Fruit fly (Drosophila melanogaster) whole organism, embryonic: ENCODE measurements around the gene Jupiter.

ENCODE experiments used
- C15 ChIP-seq: fragments of 200-800 bp; sonication (Bioruptor generic); IDR thresholded peaks from 3 replicates; pipeline ENCODE4 v1.3.6; 2022; ENCODE audit warnings: missing biosample characterization, missing genetic modification characterization
- CG1024 ChIP-seq: fragments of 200-800 bp; sonication (Bioruptor generic); IDR thresholded peaks from 2 replicates; pipeline ENCODE4 v1.3.6; 2022; ENCODE audit warnings: missing biosample characterization, missing genetic modification characterization
- CG11093 ChIP-seq: fragments of 200-800 bp; sonication (Bioruptor generic); IDR thresholded peaks from 3 replicates; pipeline ENCODE4 v1.3.6; 2022; ENCODE audit warnings: missing biosample characterization, missing genetic modification characterization
- CG11247 ChIP-seq: fragments of 200-800 bp; sonication (Bioruptor generic); IDR thresholded peaks from 2 replicates; pipeline ENCODE4 v1.3.6; 2022; ENCODE audit warnings: missing biosample characterization, missing genetic modification characterization
- CG11398 ChIP-seq: fragments of 200-800 bp; sonication (Bioruptor generic); optimal IDR thresholded peaks from 2 replicates; lab custom pipeline; 2016; ENCODE audit warnings: missing biosample characterization, missing genetic modification characterization
- CG11695 ChIP-seq: fragments of 200-800 bp; sonication (Bioruptor generic); IDR thresholded peaks from 3 replicates; pipeline ENCODE4 v1.3.6; 2022; ENCODE audit warnings: missing biosample characterization, missing genetic modification characterization
- CG12391 ChIP-seq: fragments of 200-800 bp; sonication (Bioruptor generic); optimal IDR thresholded peaks from 3 replicates; lab custom pipeline; 2018; ENCODE audit warnings: missing biosample characterization, mild to moderate bottlenecking, missing genetic modification characterization, moderate library complexity
- CG15479 ChIP-seq: fragments of 200-800 bp; sonication (Bioruptor generic); optimal IDR thresholded peaks from 3 replicates; lab custom pipeline; 2019; ENCODE audit warnings: missing biosample characterization, mild to moderate bottlenecking, missing genetic modification characterization, moderate library complexity
- CG15514 ChIP-seq: fragments of 200-800 bp; sonication (Bioruptor generic); optimal IDR thresholded peaks from 3 replicates; lab custom pipeline; 2017; ENCODE audit warnings: missing biosample characterization, missing genetic modification characterization, mild to moderate bottlenecking, moderate library complexity, missing genetic modification reagents
- CG15601 ChIP-seq: fragments of 200-800 bp; sonication (Bioruptor generic); optimal IDR thresholded peaks from 3 replicates; lab custom pipeline; 2019; ENCODE audit warnings: missing biosample characterization, mild to moderate bottlenecking, missing genetic modification characterization, moderate library complexity
- CG17328 ChIP-seq: fragments of 200-800 bp; sonication (Bioruptor generic); IDR thresholded peaks from 2 replicates; pipeline ENCODE4 v1.3.6; 2022; ENCODE audit warnings: missing biosample characterization, missing genetic modification characterization
- CG17359 ChIP-seq: fragments of 200-800 bp; sonication (Bioruptor generic); optimal IDR thresholded peaks from 3 replicates; lab custom pipeline; 2018; ENCODE audit warnings: missing biosample characterization, mild to moderate bottlenecking, missing genetic modification characterization, moderate library complexity
- CG1792 ChIP-seq: fragments of 200-800 bp; sonication (Bioruptor generic); optimal IDR thresholded peaks from 2 replicates; lab custom pipeline; 2016; ENCODE audit warnings: missing biosample characterization, missing genetic modification characterization
- CG1832 ChIP-seq: fragments of 200-800 bp; sonication (Bioruptor generic); optimal IDR thresholded peaks from 2 replicates; lab custom pipeline; 2017; ENCODE audit warnings: missing biosample characterization, mild to moderate bottlenecking, missing genetic modification characterization, inconsistent platforms
- CG34422 ChIP-seq: fragments of 200-800 bp; sonication (Bioruptor generic); IDR thresholded peaks from 3 replicates; pipeline ENCODE4 v1.3.6; 2022; ENCODE audit warnings: missing biosample characterization, missing genetic modification characterization
- CG5953 ChIP-seq: fragments of 200-800 bp; sonication (Bioruptor generic); IDR thresholded peaks from 2 replicates; pipeline ENCODE4 v1.3.6; 2022; ENCODE audit warnings: missing biosample characterization, missing genetic modification characterization
- CG6854 ChIP-seq: fragments of 200-800 bp; sonication (Bioruptor generic); optimal IDR thresholded peaks from 3 replicates; lab custom pipeline; 2017; ENCODE audit warnings: missing biosample characterization, mild to moderate bottlenecking, missing genetic modification characterization
- CG8359 ChIP-seq: fragments of 200-800 bp; sonication (Bioruptor generic); optimal IDR thresholded peaks from 2 replicates; lab custom pipeline; 2017; ENCODE audit warnings: missing biosample characterization, mild to moderate bottlenecking, missing genetic modification characterization, borderline replicate concordance
- CG9727 ChIP-seq: fragments of 200-800 bp; sonication (Bioruptor generic); optimal IDR thresholded peaks from 3 replicates; lab custom pipeline; 2017; ENCODE audit warnings: missing biosample characterization, mild to moderate bottlenecking, missing genetic modification characterization
- CG9797 ChIP-seq: fragments of 200-800 bp; sonication (Bioruptor generic); optimal IDR thresholded peaks from 3 replicates; lab custom pipeline; 2018; ENCODE audit warnings: missing biosample characterization, mild to moderate bottlenecking, missing genetic modification characterization
- Dfd ChIP-seq, 2 experiments: fragments of >200 bp; optimal IDR thresholded peaks; 2 replicates each; lab custom pipeline; 2017; ENCODE audit warnings: missing biosample characterization in 2 of 2, missing genetic modification characterization in 2 of 2
- Dip3 ChIP-seq: fragments of 200-800 bp; sonication (Bioruptor generic); optimal IDR thresholded peaks from 3 replicates; lab custom pipeline; 2016; ENCODE audit warnings: missing biosample characterization, missing genetic modification characterization
- MBD-R2 ChIP-seq: fragments of 200-800 bp; sonication (Bioruptor generic); IDR thresholded peaks from 2 replicates; pipeline ENCODE4 v1.3.6; 2022; ENCODE audit warnings: missing biosample characterization, missing genetic modification characterization
- Med ChIP-seq: fragments of 200-800 bp; sonication (Bioruptor generic); peaks from one replicate; lab custom pipeline; 2016; ENCODE audit warnings: missing biosample characterization, missing genetic modification characterization, mild to moderate bottlenecking, inconsistent platforms, moderate library complexity
- NC2β ChIP-seq: fragments of 200-800 bp; sonication (Bioruptor generic); optimal IDR thresholded peaks from 2 replicates; lab custom pipeline; 2016; ENCODE audit warnings: missing biosample characterization, missing genetic modification characterization
- Pdp1 ChIP-seq, 2 experiments: fragments of 200-800 bp; sonication (Bioruptor generic); optimal IDR thresholded peaks; 3 replicates each; lab custom pipeline; 2016; ENCODE audit warnings: missing biosample characterization in 2 of 2, missing genetic modification characterization in 2 of 2, mild to moderate bottlenecking in 1 of 2, moderate library complexity in 1 of 2
- Trl ChIP-seq, 3 experiments: fragments of >200 bp in 2 of 3; fragments of 200-800 bp in 1 of 3; sonication (Bioruptor generic) in 1 of 3; optimal IDR thresholded peaks; 2 replicates in 1 of 3; 3 replicates in 2 of 3; lab custom pipeline; 2016 to 2017; ENCODE audit warnings: missing biosample characterization in 1 of 3, missing genetic modification characterization in 1 of 3
- aop ChIP-seq: fragments of 200-800 bp; sonication (Bioruptor generic); IDR thresholded peaks from 2 replicates; pipeline ENCODE4 v1.3.6; 2022; ENCODE audit warnings: missing biosample characterization, missing genetic modification characterization
- ara ChIP-seq: fragments of 200-800 bp; sonication (Bioruptor generic); IDR thresholded peaks from 2 replicates; pipeline ENCODE4 v1.3.6; 2022; ENCODE audit warnings: missing biosample characterization, missing genetic modification characterization
- az2 ChIP-seq: fragments of 200-800 bp; sonication (Bioruptor generic); optimal IDR thresholded peaks from 3 replicates; lab custom pipeline; 2016; ENCODE audit warnings: missing biosample characterization, missing genetic modification characterization
- bcd ChIP-seq: fragments of 200-800 bp; sonication (Bioruptor generic); optimal IDR thresholded peaks from 2 replicates; lab custom pipeline; 2017; ENCODE audit warnings: missing biosample characterization, mild to moderate bottlenecking, missing genetic modification characterization
- br ChIP-seq: fragments of >200 bp; optimal IDR thresholded peaks from 2 replicates; lab custom pipeline; 2017
- cg ChIP-seq: fragments of 200-800 bp; sonication (Bioruptor generic); optimal IDR thresholded peaks from 3 replicates; lab custom pipeline; 2019; ENCODE audit warnings: missing biosample characterization, mild to moderate bottlenecking, missing genetic modification characterization, moderate library complexity
- fd3F ChIP-seq: fragments of 200-800 bp; sonication (Bioruptor generic); optimal IDR thresholded peaks from 2 replicates; lab custom pipeline; 2018; ENCODE audit warnings: missing biosample characterization, mild to moderate bottlenecking, missing genetic modification characterization, moderate library complexity
- fu2 ChIP-seq: fragments of 200-800 bp; sonication (Bioruptor generic); optimal IDR thresholded peaks from 2 replicates; lab custom pipeline; 2016; ENCODE audit warnings: missing biosample characterization, missing genetic modification characterization
- gsb ChIP-seq: fragments of 200-800 bp; sonication (Bioruptor generic); IDR thresholded peaks from 2 replicates; pipeline ENCODE4 v1.3.6; 2022; ENCODE audit warnings: missing biosample characterization, missing genetic modification characterization
- gsb-n ChIP-seq: fragments of 200-800 bp; sonication (Bioruptor generic); optimal IDR thresholded peaks from 3 replicates; lab custom pipeline; 2018; ENCODE audit warnings: missing biosample characterization, mild to moderate bottlenecking, missing genetic modification characterization
- h ChIP-seq: fragments of >200 bp; optimal IDR thresholded peaks from 2 replicates; lab custom pipeline; 2017
- klu ChIP-seq: fragments of 200-800 bp; sonication (Bioruptor generic); IDR thresholded peaks from 2 replicates; pipeline ENCODE4 v1.3.6; 2022; ENCODE audit warnings: missing biosample characterization, missing genetic modification characterization
- maf-S ChIP-seq: fragments of 200-800 bp; sonication (Bioruptor generic); optimal IDR thresholded peaks from 2 replicates; lab custom pipeline; 2016; ENCODE audit warnings: missing biosample characterization, missing genetic modification characterization
- pita ChIP-seq: fragments of 200-800 bp; sonication (Bioruptor generic); optimal IDR thresholded peaks from 2 replicates; lab custom pipeline; 2017; ENCODE audit warnings: missing biosample characterization, mild to moderate bottlenecking, missing genetic modification characterization
- pros ChIP-seq: fragments of 200-800 bp; sonication (Bioruptor generic); optimal IDR thresholded peaks from 3 replicates; lab custom pipeline; 2019; ENCODE audit warnings: missing biosample characterization, mild to moderate bottlenecking, missing genetic modification characterization, moderate library complexity
- pzg ChIP-seq: fragments of 200-800 bp; sonication (Bioruptor generic); optimal IDR thresholded peaks from 3 replicates; lab custom pipeline; 2018; ENCODE audit warnings: missing biosample characterization, mild to moderate bottlenecking, missing genetic modification characterization, moderate library complexity
- sim ChIP-seq: fragments of 200-800 bp; sonication (Bioruptor generic); IDR thresholded peaks from 2 replicates; pipeline ENCODE4 v1.3.6; 2022; ENCODE audit warnings: missing biosample characterization, missing genetic modification characterization
- sqz ChIP-seq: fragments of 200-800 bp; sonication (Bioruptor generic); optimal IDR thresholded peaks from 3 replicates; lab custom pipeline; 2018; ENCODE audit warnings: missing biosample characterization, mild to moderate bottlenecking, missing genetic modification characterization
- tio ChIP-seq: fragments of 200-800 bp; sonication (Bioruptor generic); optimal IDR thresholded peaks from 2 replicates; lab custom pipeline; 2017; ENCODE audit warnings: missing biosample characterization, missing genetic modification characterization, inconsistent platforms
- tup ChIP-seq: fragments of 200-800 bp; sonication (Bioruptor generic); optimal IDR thresholded peaks from 2 replicates; lab custom pipeline; 2016; ENCODE audit warnings: missing biosample characterization, mild to moderate bottlenecking, missing genetic modification characterization, moderate library complexity
- unc-4 ChIP-seq: fragments of 200-800 bp; sonication (Bioruptor generic); IDR thresholded peaks from 2 replicates; pipeline ENCODE4 v1.3.6; 2022; ENCODE audit warnings: missing biosample characterization, missing genetic modification characterization; ENCODE audit not compliant: partially characterized antibody
- zen2 ChIP-seq: fragments of 200-800 bp; sonication (Bioruptor generic); IDR thresholded peaks from 3 replicates; pipeline ENCODE4 v1.3.6; 2022; ENCODE audit warnings: missing biosample characterization, missing genetic modification characterization; ENCODE audit not compliant: partially characterized antibody

Jupiter gene

dm6 chr3R:11648356-11649355 is 28.9 kb upstream of the Jupiter start (continued):
- TF ChIP-seq tio (no peak), maf-S (GFP tag; lab: Kevin White, UChicago) (no peak), C15 (no peak), fu2 (no peak), CG15514 (GFP tag; lab: Kevin White, UChicago) (no peak), ara (GFP tag; lab: Robert Waterston, UW) (no peak), CG5953 (no peak), CG11398 (GFP tag; lab: Kevin White, UChicago) (no peak), zen2 (GFP tag; lab: Robert Waterston, UW) (no peak), CG11093 (GFP tag; lab: Robert Waterston, UW) (no peak), pros (GFP tag; lab: Kevin White, UChicago) (no peak), CG15479 (GFP tag; lab: Kevin White, UChicago) (peak; percentile 59), CG17359 (tag; lab: Kevin White, UChicago) (no peak), CG17328 (GFP tag; lab: Robert Waterston, UW) (no peak), Pdp1 (GFP tag; optimal IDR thresholded peaks at IDR 0.05; lab: Kevin White, UChicago) (peak in 1 of 2 experiments; percentile 25), NC2β (no peak), sqz (no peak), bcd (no peak), br (lab: Kevin White, UChicago) (no peak), CG11247 (GFP tag; lab: Robert Waterston, UW) (no peak), Trl (optimal IDR thresholded peaks at IDR 0.05; lab: Kevin White, UChicago) (peak; percentile 37 to 83), Trl (GFP tag; optimal IDR thresholded peaks at IDR 0.05; lab: Kevin White, UChicago) (no peak), unc-4 (no peak), CG8359 (GFP tag; lab: Kevin White, UChicago) (no peak), CG6854 (no peak), az2 (GFP tag; lab: Kevin White, UChicago) (no peak), cg (GFP tag; lab: Kevin White, UChicago) (peak; percentile 81), gsb (no peak), h (lab: Kevin White, UChicago) (no peak), gsb-n (no peak), MBD-R2 (no peak), fd3F (GFP tag; lab: Kevin White, UChicago) (no peak), CG12391 (tag; lab: Kevin White, UChicago) (no peak), pita (GFP tag; lab: Kevin White, UChicago) (no peak), sim (no peak), Dip3 (GFP tag; lab: Kevin White, UChicago) (no peak), pzg (GFP tag; lab: Kevin White, UChicago) (no peak), Dfd (GFP tag; optimal IDR thresholded peaks at IDR 0.05; lab: Kevin White, UChicago) (no peak), CG1832 (GFP tag; lab: Kevin White, UChicago) (peak; percentile 57), CG1792 (GFP tag; lab: Kevin White, UChicago) (no peak), tup (GFP tag; lab: Kevin White, UChicago) (no peak), CG9727 (GFP tag; lab: Kevin White, UChicago) (no peak), CG34422 (GFP tag; lab: Robert Waterston, UW) (no peak), klu (GFP tag; lab: Robert Waterston, UW) (0 out of 2 replicates have a peak, but pooled peaks have one; percentile 38), CG1024 (no peak), CG11695 (no peak), CG15601 (tag; lab: Kevin White, UChicago) (no peak), Med (peak; percentile 78), aop (GFP tag; lab: Robert Waterston, UW) (no peak), CG9797 (GFP tag; lab: Kevin White, UChicago) (no peak)
